Worm (Caenorhabditis elegans): ENCODE measurements around the gene srh-269.
A peak's percentile ranks its signal among the peaks of the same experiment; 100 is the strongest.

Gene srh-269

ce11 chrV:16593792-16594059, 1.9 kb upstream of the srh-269 start (continued):
- 0 out of 2 replicates have a peak, but pooled peaks have one; percentile 22 for TF ChIP-seq ekl-4 (GFP tag; IDR thresholded peaks at IDR 0.05)
- no peak for TF ChIP-seq snpc-3.4 (tag; optimal IDR thresholded peaks at IDR 0.05)
- TF ChIP-seq nfyb-1 (GFP tag; IDR thresholded peaks at IDR 0.05): no peak; the same call in 1 of the 2 replicates
- TF ChIP-seq madf-8 (GFP tag; conservative IDR thresholded peaks at IDR 0.05): no peak
- TF ChIP-seq C17E4.6 (GFP tag; IDR thresholded peaks at IDR 0.05): no peak
- no peak for TF ChIP-seq ceh-40 (GFP tag; IDR thresholded peaks at IDR 0.05)
- no peak for TF ChIP-seq Y56A3A.18 (GFP tag; IDR thresholded peaks at IDR 0.05)
- TF ChIP-seq ztf-26 (tag; optimal IDR thresholded peaks at IDR 0.05): no peak
- no peak for TF ChIP-seq hrde-1 (tag; optimal IDR thresholded peaks at IDR 0.05; ENCODE audit: borderline replicate concordance)
- TF ChIP-seq attf-3 (GFP tag; conservative IDR thresholded peaks at IDR 0.05): no peak
- no peak; the same call in 1 of the 2 replicates for TF ChIP-seq egrh-3 (GFP tag; IDR thresholded peaks at IDR 0.05)
- TF ChIP-seq snpc-1.1 (tag; optimal IDR thresholded peaks at IDR 0.05; ENCODE audit: insufficient read depth): no peak
- TF ChIP-seq ceh-27 (GFP tag; optimal IDR thresholded peaks at IDR 0.05): no peak
- TF ChIP-seq tlf-1 (GFP tag; optimal IDR thresholded peaks at IDR 0.05): no peak
- no peak for TF ChIP-seq aptf-3 (GFP tag; IDR thresholded peaks at IDR 0.05)
- TF ChIP-seq rcor-1 (GFP tag; IDR thresholded peaks at IDR 0.05): no peak
- TF ChIP-seq zim-3 (tag; optimal IDR thresholded peaks at IDR 0.05): no peak
- peak; percentile 38 for TF ChIP-seq repo-1 (tag; optimal IDR thresholded peaks at IDR 0.05)
- no peak for TF ChIP-seq K12H6.12 (tag; optimal IDR thresholded peaks at IDR 0.05)
- TF ChIP-seq mcd-1 (GFP tag; IDR thresholded peaks at IDR 0.05): peak; percentile 26; the same call in 1 of the 2 replicates
- TF ChIP-seq lsl-1 (GFP tag; optimal IDR thresholded peaks at IDR 0.05): no peak
- no peak for TF ChIP-seq attf-5 (GFP tag; optimal IDR thresholded peaks at IDR 0.05)
- no peak for TF ChIP-seq hmg-20 (GFP tag; IDR thresholded peaks at IDR 0.05)
- TF ChIP-seq chd-7 (tag; optimal IDR thresholded peaks at IDR 0.05): no peak
- TF ChIP-seq let-607 (tag; optimal IDR thresholded peaks at IDR 0.05): no peak
- no peak for TF ChIP-seq Y67H2A.10 (GFP tag; conservative IDR thresholded peaks at IDR 0.05)
- TF ChIP-seq xnd-1 (tag; optimal IDR thresholded peaks at IDR 0.05): no peak
- no peak for TF ChIP-seq F10E7.11 (tag; optimal IDR thresholded peaks at IDR 0.05)
- TF ChIP-seq ztf-3 (GFP tag; optimal IDR thresholded peaks at IDR 0.05): no peak
- no peak for TF ChIP-seq lir-1 (GFP tag; conservative IDR thresholded peaks at IDR 0.05)
- no peak for TF ChIP-seq F49E8.2 (tag; optimal IDR thresholded peaks at IDR 0.05; ENCODE audit: insufficient read depth)
- no peak for TF ChIP-seq B0261.1 (tag; optimal IDR thresholded peaks at IDR 0.05)

ce11 chrV:16592947-16593791, 1.3 kb upstream of the srh-269 start:
- TF ChIP-seq hmg-1.2 (GFP tag; IDR thresholded peaks at IDR 0.05) (0 out of 2 replicates have a peak, but pooled peaks have one; percentile 8), attf-5 (GFP tag; optimal IDR thresholded peaks at IDR 0.05) (no peak), ekl-4 (GFP tag; IDR thresholded peaks at IDR 0.05) (no peak), nhr-80 (tag; optimal IDR thresholded peaks at IDR 0.05) (peak; percentile 0), unc-130 (GFP tag; optimal IDR thresholded peaks at IDR 0.05) (no peak), gei-17 (GFP tag; optimal IDR thresholded peaks at IDR 0.05) (peak; percentile 10), cebp-1 (GFP tag; IDR thresholded peaks at IDR 0.05) (no peak), cebp-1 (tag; optimal IDR thresholded peaks at IDR 0.05) (peak; percentile 13), ztf-3 (GFP tag; optimal IDR thresholded peaks at IDR 0.05) (peak; percentile 14), F52B5.7 (tag; optimal IDR thresholded peaks at IDR 0.05) (peak; percentile 40), dpff-1 (tag; optimal IDR thresholded peaks at IDR 0.05) (peak; percentile 5), unc-62 (GFP tag; optimal IDR thresholded peaks at IDR 0.05) (peak; percentile 71), madf-10 (tag; optimal IDR thresholded peaks at IDR 0.05) (no peak), hmg-20 (GFP tag; IDR thresholded peaks at IDR 0.05) (0 out of 2 replicates have a peak, but pooled peaks have one; percentile 12), B0336.3 (GFP tag; IDR thresholded peaks at IDR 0.05) (0 out of 2 replicates have a peak, but pooled peaks have one; percentile 1), hlh-12 (tag; optimal IDR thresholded peaks at IDR 0.05) (peak; percentile 13), Y53G8AR.9 (GFP tag; conservative IDR thresholded peaks at IDR 0.05) (0 out of 2 replicates have a peak, but pooled peaks have one; percentile 58), madf-6 (GFP tag; IDR thresholded peaks at IDR 0.05) (peak; percentile 20; the same call in 1 of the 2 replicates), aptf-3 (GFP tag; IDR thresholded peaks at IDR 0.05) (no peak)

Data from whole organism, young adult.